Fruit fly (Drosophila melanogaster) whole organism, wandering third instar larva: Measurements from ENCODE around the gene 14-3-3epsilon.

Experiments used
- Abd-B ChIP-seq: fragments of >200 bp; optimal IDR thresholded peaks from 2 replicates; lab custom pipeline; 2017; ENCODE audit warnings: missing biosample characterization, missing genetic modification characterization
- CG32264 ChIP-seq: fragments of 200-800 bp; sonication (Bioruptor generic); optimal IDR thresholded peaks from 2 replicates; lab custom pipeline; 2016; ENCODE audit warnings: missing biosample characterization, missing genetic modification characterization
- CrebA ChIP-seq: fragments of 200-800 bp; sonication (Bioruptor generic); optimal IDR thresholded peaks from 2 replicates; lab custom pipeline; 2016; ENCODE audit warnings: missing biosample characterization, mild to moderate bottlenecking, missing genetic modification characterization, borderline replicate concordance
- GATAd ChIP-seq: sonication (Bioruptor generic); optimal IDR thresholded peaks from 2 replicates; lab custom pipeline; 2016; ENCODE audit warnings: missing biosample characterization, missing genetic modification characterization
- HLH106 ChIP-seq: fragments of 200-800 bp; optimal IDR thresholded peaks from 3 replicates; lab custom pipeline; 2019; ENCODE audit warnings: missing biosample characterization, mild to moderate bottlenecking, missing genetic modification characterization, moderate library complexity
- Hr78 ChIP-seq: fragments of >200 bp; optimal IDR thresholded peaks from 2 replicates; lab custom pipeline; 2017; ENCODE audit warnings: missing biosample characterization, missing genetic modification characterization
- Hr83 ChIP-seq: fragments of 200-300 bp; sonication (Bioruptor generic); optimal IDR thresholded peaks from 2 replicates; lab custom pipeline; 2016; ENCODE audit warnings: missing biosample characterization, mild to moderate bottlenecking, missing genetic modification characterization, moderate library complexity; ENCODE audit not compliant: poor library complexity, severe bottlenecking
- Jra ChIP-seq: sonication (Bioruptor generic); optimal IDR thresholded peaks from 2 replicates; lab custom pipeline; 2016; ENCODE audit warnings: missing biosample characterization, missing genetic modification characterization
- Mio ChIP-seq: sonication (Bioruptor generic); optimal IDR thresholded peaks from 2 replicates; lab custom pipeline; 2016; ENCODE audit warnings: missing biosample characterization, missing genetic modification characterization
- Myc ChIP-seq: fragments of >200 bp; optimal IDR thresholded peaks from 2 replicates; lab custom pipeline; 2017
- N ChIP-seq: fragments of >200 bp; optimal IDR thresholded peaks from 2 replicates; lab custom pipeline; 2018; ENCODE audit warnings: missing biosample characterization, missing external identifiers, missing genetic modification characterization
- OdsH ChIP-seq: fragments of 200-800 bp; sonication (Bioruptor generic); optimal IDR thresholded peaks from 2 replicates; lab custom pipeline; 2016; ENCODE audit warnings: missing biosample characterization, mild to moderate bottlenecking, missing genetic modification characterization
- Rel ChIP-seq, 2 experiments: fragments of 200-800 bp; sonication (Bioruptor generic) in 1 of 2; optimal IDR thresholded peaks; 2 replicates in 1 of 2; 3 replicates in 1 of 2; lab custom pipeline; 2016 to 2019; ENCODE audit warnings: mild to moderate bottlenecking in 2 of 2, missing biosample characterization in 2 of 2, missing genetic modification characterization in 2 of 2, moderate library complexity in 1 of 2
- Sp1 ChIP-seq: fragments of 200-800 bp; sonication (Bioruptor generic); optimal IDR thresholded peaks from 3 replicates; lab custom pipeline; 2019; ENCODE audit warnings: missing biosample characterization, mild to moderate bottlenecking, missing genetic modification characterization, moderate library complexity
- Vsx2 ChIP-seq: fragments of 200-300, 225-300 bp; sonication (Bioruptor generic); optimal IDR thresholded peaks from 2 replicates; lab custom pipeline; 2018; ENCODE audit warnings: missing biosample characterization, missing genetic modification characterization; ENCODE audit not compliant: partially characterized antibody
- br ChIP-seq: fragments of 200-800 bp; sonication (Bioruptor generic); optimal IDR thresholded peaks from 2 replicates; lab custom pipeline; 2016; ENCODE audit warnings: missing biosample characterization, missing genetic modification characterization
- dl ChIP-seq, 2 experiments: fragments of 175-275, 200-275 bp in 1 of 2; fragments of 200-275 bp in 1 of 2; sonication (Bioruptor generic); optimal IDR thresholded peaks; lab custom pipeline; 2018; ENCODE audit warnings: mild to moderate bottlenecking in 2 of 2, missing biosample characterization in 2 of 2, missing genetic modification characterization in 2 of 2, moderate library complexity in 2 of 2; ENCODE audit not compliant: partially characterized antibody in 2 of 2, insufficient read depth in 1 of 2
- dmrt93B ChIP-seq: fragments of 200-800 bp; sonication (Bioruptor generic); optimal IDR thresholded peaks from 2 replicates; lab custom pipeline; 2018; ENCODE audit warnings: missing biosample characterization, mild to moderate bottlenecking, missing genetic modification characterization
- dsf ChIP-seq: sonication (Bioruptor generic); optimal IDR thresholded peaks from 2 replicates; lab custom pipeline; 2016; ENCODE audit warnings: missing biosample characterization, missing genetic modification characterization, borderline replicate concordance
- ey ChIP-seq: fragments of 200-800 bp; sonication (Bioruptor generic); optimal IDR thresholded peaks from 2 replicates; lab custom pipeline; 2016; ENCODE audit warnings: missing biosample characterization, missing genetic modification characterization
- fru ChIP-seq: fragments of 200-800 bp; sonication (Bioruptor generic); optimal IDR thresholded peaks from 3 replicates; lab custom pipeline; 2016; ENCODE audit warnings: missing biosample characterization, mild to moderate bottlenecking, missing genetic modification characterization
- h ChIP-seq: fragments of 200-800 bp; sonication (Bioruptor generic); optimal IDR thresholded peaks from 3 replicates; lab custom pipeline; 2016; ENCODE audit warnings: missing biosample characterization, mild to moderate bottlenecking, missing genetic modification characterization
- jim ChIP-seq: fragments of 175-275, 200-325 bp; sonication (Bioruptor generic); optimal IDR thresholded peaks from 2 replicates; lab custom pipeline; 2016; ENCODE audit warnings: missing biosample characterization, mild to moderate bottlenecking, missing genetic modification characterization
- lola ChIP-seq: fragments of >200 bp; optimal IDR thresholded peaks from 2 replicates; lab custom pipeline; 2017; ENCODE audit warnings: missing biosample characterization, missing genetic modification characterization
- pan ChIP-seq: fragments of >200 bp; optimal IDR thresholded peaks from 2 replicates; lab custom pipeline; 2017
- psq ChIP-seq: fragments of 200-800 bp; sonication (Bioruptor generic); optimal IDR thresholded peaks from 3 replicates; lab custom pipeline; 2017; ENCODE audit warnings: missing biosample characterization, mild to moderate bottlenecking, missing genetic modification characterization, moderate library complexity
- rgr ChIP-seq: fragments of 200-800 bp; sonication (Bioruptor generic); optimal IDR thresholded peaks from 3 replicates; lab custom pipeline; 2016; ENCODE audit warnings: missing biosample characterization, mild to moderate bottlenecking, missing genetic modification characterization
- sage ChIP-seq: fragments of 200-800 bp; sonication (Bioruptor generic); optimal IDR thresholded peaks from 2 replicates; lab custom pipeline; 2016; ENCODE audit warnings: missing biosample characterization, mild to moderate bottlenecking, missing genetic modification characterization
- tai ChIP-seq: sonication (Bioruptor generic); optimal IDR thresholded peaks from 2 replicates; lab custom pipeline; 2016; ENCODE audit warnings: missing biosample characterization, missing genetic modification characterization
- usp ChIP-seq: fragments of >200 bp; optimal IDR thresholded peaks from 2 replicates; lab custom pipeline; 2017; ENCODE audit warnings: missing biosample characterization, missing genetic modification characterization
- woc ChIP-seq: sonication (Bioruptor generic); optimal IDR thresholded peaks from 2 replicates; lab custom pipeline; 2016; ENCODE audit warnings: missing biosample characterization, mild to moderate bottlenecking, missing genetic modification characterization

The 14-3-3epsilon gene

DNA sequence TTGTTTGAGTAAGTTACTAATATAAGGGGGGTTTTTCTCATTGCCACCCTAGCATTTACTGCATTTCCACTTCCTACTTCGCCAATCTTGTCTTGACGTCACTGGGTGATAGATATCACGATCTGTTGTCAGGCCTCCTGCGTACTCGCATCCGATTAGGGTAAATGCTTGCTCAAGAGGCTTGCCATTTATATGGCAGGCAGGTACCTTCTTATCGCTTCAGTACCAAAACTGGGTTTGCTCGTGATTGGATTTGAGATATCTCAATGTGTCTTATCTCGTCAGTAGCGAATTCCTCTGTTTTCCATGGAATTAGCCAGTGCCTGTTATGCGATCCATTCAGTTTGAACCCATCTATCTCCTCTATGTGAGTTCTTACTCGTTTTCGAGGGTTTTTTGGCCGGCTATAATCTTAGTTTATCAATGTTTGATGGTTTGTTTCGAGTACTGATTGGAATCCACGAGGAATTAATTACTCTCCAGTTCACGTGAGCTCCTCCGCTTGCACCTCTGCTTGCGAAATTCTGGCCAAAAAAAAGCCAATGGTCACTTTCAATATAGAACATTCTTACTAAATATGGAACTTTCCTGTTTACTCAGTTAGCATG, 38.6 kb downstream of the 14-3-3epsilon start:
- TF ChIP-seq woc (GFP tag; lab: Kevin White, UChicago) = no peak
- no peak for TF ChIP-seq psq
- no peak for TF ChIP-seq HLH106 (tag; lab: Kevin White, UChicago)
- TF ChIP-seq GATAd (GFP tag; lab: Kevin White, UChicago) = no peak
- TF ChIP-seq Rel (GFP tag; optimal IDR thresholded peaks at IDR 0.05; lab: Kevin White, UChicago) = no peak
- peak; percentile 3 for TF ChIP-seq Rel (tag; optimal IDR thresholded peaks at IDR 0.05; lab: Kevin White, UChicago)
- TF ChIP-seq rgr (GFP tag; lab: Kevin White, UChicago) = no peak

- TF ChIP-seq Rel (GFP tag; optimal IDR thresholded peaks at IDR 0.05; lab: Kevin White, UChicago) (no peak), Rel (tag; optimal IDR thresholded peaks at IDR 0.05; lab: Kevin White, UChicago) (peak; percentile 27), dmrt93B (GFP tag; lab: Kevin White, UChicago) (no peak), GATAd (GFP tag; lab: Kevin White, UChicago) (no peak), h (GFP tag; lab: Kevin White, UChicago) (no peak), Hr83 (GFP tag; lab: Kevin White, UChicago) (no peak), fru (GFP tag; lab: Kevin White, UChicago) (no peak), ey (no peak)
Measured at dm6 chr3R:18283441-18283840, 41.1 kb downstream of the 14-3-3epsilon start, which contains the start of the genes CG14312 and CG8064. Gene CG14312, minus strand, starts transcription at chr3R:18283528. Gene CG8064, plus strand, starts transcription at chr3R:18283660.

DNA sequence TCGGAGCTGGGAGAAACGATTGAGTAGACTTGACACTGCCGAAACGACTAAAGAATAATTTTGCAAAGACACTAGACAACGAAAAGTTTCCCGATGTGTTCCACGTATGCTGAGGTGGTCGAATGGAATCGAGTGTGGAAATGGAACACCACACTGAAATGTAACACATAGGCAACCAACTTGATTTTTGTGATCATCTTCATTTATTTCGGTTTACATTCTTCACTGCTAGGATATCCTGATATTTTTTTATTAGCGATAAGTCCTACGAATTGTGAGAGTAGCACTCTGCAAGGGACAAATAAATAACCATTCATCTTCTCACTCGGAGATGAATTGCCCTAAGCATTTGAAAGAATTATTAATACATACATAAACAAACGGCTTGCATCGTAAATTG, 46.3 kb downstream of the 14-3-3epsilon start, which contains the start of gene CG7131:
TSS of gene CG7131 (minus strand) at position 101 of the 400 bp plus-strand sequence.
- TF ChIP-seq Mio (no peak), CG32264 (GFP tag; lab: Kevin White, UChicago) (no peak), OdsH (GFP tag; lab: Kevin White, UChicago) (no peak), Vsx2 (GFP tag; lab: Kevin White, UChicago) (no peak)

DNA sequence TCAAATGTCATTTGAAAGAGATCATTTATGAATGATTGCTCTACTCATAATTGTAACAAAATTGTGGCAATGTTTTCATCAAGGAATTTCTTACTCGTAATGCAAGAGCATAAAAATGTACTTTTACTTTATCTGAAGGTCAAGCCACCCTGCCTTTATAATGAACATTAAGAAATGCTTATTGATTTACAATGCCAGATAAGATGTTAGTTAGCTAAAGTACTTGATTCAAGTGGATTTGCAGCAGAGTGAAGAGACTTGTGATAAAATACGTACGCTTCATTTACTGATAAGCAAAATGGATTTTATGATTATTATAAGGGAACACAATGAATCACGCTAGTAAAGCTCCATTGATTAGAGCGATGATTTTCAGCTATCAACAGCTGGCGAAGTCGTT, 49.5 kb downstream of the 14-3-3epsilon start:
- no peak for TF ChIP-seq Hr78 (GFP tag; lab: Kevin White, UChicago)
- TF ChIP-seq h (GFP tag; lab: Kevin White, UChicago) = peak; percentile 1

- TF ChIP-seq Abd-B (no peak), Jra (GFP tag; lab: Kevin White, UChicago) (no peak), woc (GFP tag; lab: Kevin White, UChicago) (no peak), Rel (GFP tag; optimal IDR thresholded peaks at IDR 0.05; lab: Kevin White, UChicago) (no peak), Rel (tag; optimal IDR thresholded peaks at IDR 0.05; lab: Kevin White, UChicago) (peak; percentile 77), ey (no peak), tai (GFP tag; lab: Kevin White, UChicago) (no peak), Mio (no peak)
Measured at dm6 chr3R:18292371-18292770, 50.0 kb downstream of the 14-3-3epsilon start.

dm6 chr3R:18294488-18294887, 52.2 kb downstream of the 14-3-3epsilon start:
- TF ChIP-seq psq (no peak), N (GFP tag; lab: Kevin White, UChicago) (no peak), lola (GFP tag; lab: Kevin White, UChicago) (no peak), jim (GFP tag; lab: Kevin White, UChicago) (no peak), usp (GFP tag; lab: Kevin White, UChicago) (no peak), dl (GFP tag; optimal IDR thresholded peaks at IDR 0.05; lab: Kevin White, UChicago; ENCODE audit: insufficient read depth in 1 of 2, partially characterized antibody in 2 of 2) (no peak), dmrt93B (GFP tag; lab: Kevin White, UChicago) (no peak), dsf (GFP tag; lab: Kevin White, UChicago) (no peak), fru (GFP tag; lab: Kevin White, UChicago) (no peak), br (no peak), Myc (lab: Kevin White, UChicago) (no peak), Vsx2 (GFP tag; lab: Kevin White, UChicago) (no peak), pan (lab: Kevin White, UChicago) (no peak), Hr78 (GFP tag; lab: Kevin White, UChicago) (no peak), CrebA (GFP tag; lab: Kevin White, UChicago) (no peak), Abd-B (no peak), sage (GFP tag; lab: Kevin White, UChicago) (no peak), ey (no peak), Sp1 (no peak)
